Fruit fly (Drosophila melanogaster): ENCODE data around the gene CG46339.

Gene CG46339

dm6 chr3R:26875544-26876027, 40.0 kb upstream of the CG46339 start, which contains the start of gene Rb97D (continued):
- TF ChIP-seq ase (GFP tag; IDR thresholded peaks at IDR 0.05) = peak; percentile 55; the same call in 2 of the 3 replicates
- TF ChIP-seq ATbp (GFP tag; optimal IDR thresholded peaks at IDR 0.05) = no peak
- no peak for TF ChIP-seq btn (GFP tag; optimal IDR thresholded peaks at IDR 0.05)
- peak; percentile 4 for TF ChIP-seq en (GFP tag; optimal IDR thresholded peaks at IDR 0.05)
- peak; percentile 6 for TF ChIP-seq kah (GFP tag; optimal IDR thresholded peaks at IDR 0.05)
- peak; percentile 74 for TF ChIP-seq CG7786 (GFP tag; optimal IDR thresholded peaks at IDR 0.05)
- peak; percentile 43 for TF ChIP-seq Usf (GFP tag; optimal IDR thresholded peaks at IDR 0.05)
- TF ChIP-seq CG12071 (GFP tag; optimal IDR thresholded peaks at IDR 0.05) = peak; percentile 35
- peak; percentile 32 for TF ChIP-seq CG16815 (GFP tag; optimal IDR thresholded peaks at IDR 0.05)
- TF ChIP-seq CG17568 (GFP tag; optimal IDR thresholded peaks at IDR 0.05) = peak; percentile 50
- TF ChIP-seq CG4404 (GFP tag; IDR thresholded peaks at IDR 0.05) = peak; percentile 53
- TF ChIP-seq Blimp-1 (GFP tag; optimal IDR thresholded peaks at IDR 0.05) = peak; percentile 59
- no peak for TF ChIP-seq CkIIα-i1 (GFP tag; IDR thresholded peaks at IDR 0.05)
- TF ChIP-seq grn (GFP tag; optimal IDR thresholded peaks at IDR 0.05) = peak; percentile 8
- no peak for TF ChIP-seq gt (GFP tag; IDR thresholded peaks at IDR 0.05)
- TF ChIP-seq wdn (GFP tag; IDR thresholded peaks at IDR 0.05) = 0 out of 2 replicates have a peak, but pooled peaks have one; percentile 36
- no peak for TF ChIP-seq dan (GFP tag; IDR thresholded peaks at IDR 0.05)
- TF ChIP-seq CG12299 (tag; optimal IDR thresholded peaks at IDR 0.05) = peak; percentile 53
- TF ChIP-seq CG12236 (GFP tag; optimal IDR thresholded peaks at IDR 0.05) = peak; percentile 0
- TF ChIP-seq NFAT (GFP tag; IDR thresholded peaks at IDR 0.05) = peak; percentile 81
- TF ChIP-seq CoRest (tag; optimal IDR thresholded peaks at IDR 0.05) = peak; percentile 77
- TF ChIP-seq Hmr (GFP tag; optimal IDR thresholded peaks at IDR 0.05) = peak; percentile 69
- TF ChIP-seq Vsx1 (GFP tag; optimal IDR thresholded peaks at IDR 0.05) = no peak
- no peak for TF ChIP-seq jigr1 (GFP tag; IDR thresholded peaks at IDR 0.05)
- no peak for TF ChIP-seq so (GFP tag; IDR thresholded peaks at IDR 0.05)
- peak; percentile 89 for TF ChIP-seq gsb-n (tag; optimal IDR thresholded peaks at IDR 0.05)
- TF ChIP-seq CG10431 (GFP tag; optimal IDR thresholded peaks at IDR 0.05) = peak; percentile 30
- TF ChIP-seq knrl (GFP tag; IDR thresholded peaks at IDR 0.05; ENCODE audit: partially characterized antibody) = peak; percentile 88
- peak; percentile 63 for TF ChIP-seq CG33213 (GFP tag; optimal IDR thresholded peaks at IDR 0.05)
- TF ChIP-seq CG4730 (GFP tag; IDR thresholded peaks at IDR 0.05) = peak; percentile 39; the same call in 1 of the 2 replicates
- TF ChIP-seq odd (GFP tag; optimal IDR thresholded peaks at IDR 0.05) = no peak
- TF ChIP-seq CG4707 (GFP tag; optimal IDR thresholded peaks at IDR 0.05) = no peak
- peak; percentile 59 for TF ChIP-seq CG8944 (GFP tag; optimal IDR thresholded peaks at IDR 0.05)
- TF ChIP-seq Atf6 (GFP tag; IDR thresholded peaks at IDR 0.05) = peak; percentile 52; the same call in 1 of the 2 replicates
- TF ChIP-seq ERR (GFP tag; optimal IDR thresholded peaks at IDR 0.05) = no peak
- no peak for TF ChIP-seq Poxn (GFP tag; IDR thresholded peaks at IDR 0.05)
- peak; percentile 54 for TF ChIP-seq nom (GFP tag; optimal IDR thresholded peaks at IDR 0.05)
- peak; percentile 64 for TF ChIP-seq Nf-YC (tag; optimal IDR thresholded peaks at IDR 0.05)
- peak; percentile 79 for TF ChIP-seq Ptx1 (GFP tag; IDR thresholded peaks at IDR 0.05)
- TF ChIP-seq CG3726 (GFP tag; IDR thresholded peaks at IDR 0.05) = no peak
- peak; percentile 64 for TF ChIP-seq trem (tag; optimal IDR thresholded peaks at IDR 0.05)
- TF ChIP-seq CG7963 (GFP tag; IDR thresholded peaks at IDR 0.05; ENCODE audit: partially characterized antibody) = peak; percentile 71; the same call in 2 of the 3 replicates
- peak; percentile 79 for TF ChIP-seq Meics (GFP tag; optimal IDR thresholded peaks at IDR 0.05)
- TF ChIP-seq CG16813 (GFP tag; IDR thresholded peaks at IDR 0.05; ENCODE audit: partially characterized antibody) = peak; percentile 86
- TF ChIP-seq CG43689 (GFP tag; IDR thresholded peaks at IDR 0.05) = peak; percentile 14; the same call in 1 of the 2 replicates
- TF ChIP-seq CG10267 (tag; optimal IDR thresholded peaks at IDR 0.05) = peak; percentile 65
- no peak for TF ChIP-seq CG17912 (GFP tag; optimal IDR thresholded peaks at IDR 0.05)
- TF ChIP-seq pb (GFP tag; optimal IDR thresholded peaks at IDR 0.05) = peak; percentile 55
- peak; percentile 71 for TF ChIP-seq lab (GFP tag; optimal IDR thresholded peaks at IDR 0.05)
- peak; percentile 41; the same call in 1 of the 2 replicates for TF ChIP-seq CG1024 (GFP tag; IDR thresholded peaks at IDR 0.05)
